Fruit fly (Drosophila melanogaster): ENCODE measurements around the gene CG31882.

DNA sequence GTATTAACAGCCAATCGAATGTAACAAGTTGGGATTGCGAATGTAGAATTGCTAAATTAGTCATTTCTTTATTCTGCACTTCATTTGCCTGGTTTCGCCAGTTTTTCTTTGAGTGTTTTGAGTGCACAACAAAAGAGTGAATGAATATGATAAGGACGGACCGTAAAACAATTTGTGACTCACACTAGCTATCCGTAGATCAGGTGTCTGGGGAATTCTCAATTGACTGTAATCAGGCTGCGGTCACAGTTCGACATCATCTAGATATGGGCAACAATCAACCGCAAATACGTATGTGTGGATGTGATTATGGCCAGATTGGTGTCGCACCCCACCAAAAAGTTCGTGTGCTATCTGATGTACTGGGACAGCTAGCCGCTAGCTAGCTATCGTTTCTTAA lies 5.2 kb downstream of the CG31882 start:
- TF ChIP-seq CTCF (optimal IDR thresholded peaks at IDR 0.05), result no peak
- no peak for TF ChIP-seq CG8478 (optimal IDR thresholded peaks at IDR 0.05)
